Worm (Caenorhabditis elegans) whole organism, L4/young adult: ENCODE data around the gene D1014.6.

Experiments
- W03F9.2 ChIP-seq: fragments of 150-350 bp; optimal IDR thresholded peaks from 2 replicates; lab custom pipeline; 2014; ENCODE audit warnings: missing biosample characterization, missing genetic modification characterization
- dao-5 ChIP-seq: sonication (generic microtip); optimal IDR thresholded peaks from 2 replicates; lab custom pipeline; 2016; ENCODE audit warnings: missing genotype, missing genetic modification characterization, moderate library complexity, missing compliant biosample characterization
- him-1 ChIP-seq: sonication (generic microtip); optimal IDR thresholded peaks from 2 replicates; lab custom pipeline; 2016; ENCODE audit warnings: missing genotype, missing genetic modification reagents, missing genetic modification characterization, missing compliant biosample characterization

D1014.6 gene

ce11 chrV:8120868-8121267 lies at the start of gene D1014.6:
TSS of gene D1014.6 (plus strand) at chrV:8121168.
- TF ChIP-seq him-1 (tag; lab: Kevin White, UChicago) (no peak), dao-5 (tag; lab: Kevin White, UChicago) (no peak), W03F9.2 (tag; lab: Kevin White, UChicago) (no peak)

ce11 chrV:8072047-8072446 lies 48.9 kb upstream of the D1014.6 start, which contains the start of gene str-144:
TSS of gene str-144 (minus strand) at chrV:8072147.
- TF ChIP-seq him-1 (tag; lab: Kevin White, UChicago) (no peak), dao-5 (tag; lab: Kevin White, UChicago) (no peak), W03F9.2 (tag; lab: Kevin White, UChicago) (no peak)

- no peak for TF ChIP-seq him-1 (tag; lab: Kevin White, UChicago)
- no peak for TF ChIP-seq dao-5 (tag; lab: Kevin White, UChicago)
- no peak for TF ChIP-seq W03F9.2 (tag; lab: Kevin White, UChicago)
Measured at ce11 chrV:8073162-8073561, 47.8 kb upstream of the D1014.6 start.

- TF ChIP-seq him-1 (tag; lab: Kevin White, UChicago) (no peak), W03F9.2 (tag; lab: Kevin White, UChicago) (no peak), dao-5 (tag; lab: Kevin White, UChicago) (no peak)
Measured at ce11 chrV:8075712-8076111, 45.3 kb upstream of the D1014.6 start, which contains the start of gene catp-3. TSS of gene catp-3 (plus strand) at chrV:8076012.

ce11 chrV:8079813-8080212 lies 41.2 kb upstream of the D1014.6 start:
- TF ChIP-seq him-1 (tag; lab: Kevin White, UChicago) (no peak), dao-5 (tag; lab: Kevin White, UChicago) (no peak)

ce11 chrV:8081579-8081978 lies 39.4 kb upstream of the D1014.6 start, which contains the start of gene str-131:
TSS of gene str-131 (minus strand) at chrV:8081679.
- TF ChIP-seq dao-5 (tag; lab: Kevin White, UChicago) (no peak), W03F9.2 (tag; lab: Kevin White, UChicago) (no peak), him-1 (tag; lab: Kevin White, UChicago) (no peak)

ce11 chrV:8085141-8085540 lies 35.8 kb upstream of the D1014.6 start, which contains the start of gene C09H5.7:
TSS of gene C09H5.7 (minus strand) at chrV:8085241.
- TF ChIP-seq dao-5 (tag; lab: Kevin White, UChicago) = no peak
- TF ChIP-seq W03F9.2 (tag; lab: Kevin White, UChicago) = no peak
- no peak for TF ChIP-seq him-1 (tag; lab: Kevin White, UChicago)

ce11 chrV:8090595-8090994 lies 30.4 kb upstream of the D1014.6 start, which contains the start of gene str-130:
TSS of gene str-130 (minus strand) at chrV:8090695.
- TF ChIP-seq W03F9.2 (tag; lab: Kevin White, UChicago) (no peak), dao-5 (tag; lab: Kevin White, UChicago) (no peak), him-1 (tag; lab: Kevin White, UChicago) (no peak)

- no peak for TF ChIP-seq W03F9.2 (tag; lab: Kevin White, UChicago)
- TF ChIP-seq him-1 (tag; lab: Kevin White, UChicago) = no peak
- no peak for TF ChIP-seq dao-5 (tag; lab: Kevin White, UChicago)
Measured at ce11 chrV:8092385-8092784, 28.6 kb upstream of the D1014.6 start, which contains the start of gene str-129. TSS of gene str-129 (minus strand) at chrV:8092485.

ce11 chrV:8095378-8095777 lies 25.6 kb upstream of the D1014.6 start, which contains the start of gene str-146:
TSS of gene str-146 (minus strand) at chrV:8095478.
- TF ChIP-seq W03F9.2 (tag; lab: Kevin White, UChicago) (no peak), dao-5 (tag; lab: Kevin White, UChicago) (no peak), him-1 (tag; lab: Kevin White, UChicago) (no peak)

- TF ChIP-seq dao-5 (tag; lab: Kevin White, UChicago) (no peak), him-1 (tag; lab: Kevin White, UChicago) (no peak)
Measured at ce11 chrV:8098239-8098638, 22.7 kb upstream of the D1014.6 start, which contains the start of gene str-145. TSS of gene str-145 (minus strand) at chrV:8098339.

ce11 chrV:8099306-8099705 lies 21.7 kb upstream of the D1014.6 start, which contains the start of gene sdz-23:
TSS of gene sdz-23 (plus strand) at chrV:8099606.
- TF ChIP-seq him-1 (tag; lab: Kevin White, UChicago) (no peak), dao-5 (tag; lab: Kevin White, UChicago) (no peak), W03F9.2 (tag; lab: Kevin White, UChicago) (no peak)

- TF ChIP-seq dao-5 (tag; lab: Kevin White, UChicago) (no peak), W03F9.2 (tag; lab: Kevin White, UChicago) (no peak), him-1 (tag; lab: Kevin White, UChicago) (no peak)
Measured at ce11 chrV:8102960-8103359, 18.0 kb upstream of the D1014.6 start, which contains the start of gene str-90. TSS of gene str-90 (plus strand) at chrV:8103260.

ce11 chrV:8104473-8104872 lies 16.5 kb upstream of the D1014.6 start, which contains the start of gene srlf-16:
TSS of gene srlf-16 (plus strand) at chrV:8104773.
- TF ChIP-seq him-1 (tag; lab: Kevin White, UChicago) = no peak
- TF ChIP-seq W03F9.2 (tag; lab: Kevin White, UChicago) = no peak
- no peak for TF ChIP-seq dao-5 (tag; lab: Kevin White, UChicago)
